Fruit fly (Drosophila melanogaster) whole organism, embryonic: ENCODE data around the gene Ppn.

Experiments used
- ATbp ChIP-seq: fragments of 200-800 bp; sonication (Bioruptor generic); optimal IDR thresholded peaks from 2 replicates; lab custom pipeline; 2017; ENCODE audit warnings: missing biosample characterization, mild to moderate bottlenecking, missing genetic modification characterization, missing genetic modification reagents
- Bdp1 ChIP-seq: fragments of 200-800 bp; sonication (Bioruptor generic); optimal IDR thresholded peaks from 3 replicates; lab custom pipeline; 2016; ENCODE audit warnings: missing biosample characterization, missing genetic modification characterization
- CG10209 ChIP-seq: fragments of 200-800 bp; sonication (Bioruptor generic); optimal IDR thresholded peaks from 3 replicates; lab custom pipeline; 2017; ENCODE audit warnings: missing biosample characterization, mild to moderate bottlenecking, missing genetic modification characterization, missing genetic modification reagents
- CG10267 ChIP-seq: fragments of 200-800 bp; sonication (Bioruptor generic); optimal IDR thresholded peaks from 2 replicates; lab custom pipeline; 2018; ENCODE audit warnings: missing biosample characterization, mild to moderate bottlenecking, missing genetic modification characterization, moderate library complexity
- CG12236 ChIP-seq: fragments of 200-800 bp; sonication (Bioruptor generic); optimal IDR thresholded peaks from 2 replicates; lab custom pipeline; 2016; ENCODE audit warnings: missing biosample characterization, missing genetic modification characterization
- CG15514 ChIP-seq: fragments of 200-800 bp; sonication (Bioruptor generic); optimal IDR thresholded peaks from 3 replicates; lab custom pipeline; 2017; ENCODE audit warnings: missing biosample characterization, missing genetic modification characterization, mild to moderate bottlenecking, moderate library complexity, missing genetic modification reagents
- CG17328 ChIP-seq: fragments of 200-800 bp; sonication (Bioruptor generic); IDR thresholded peaks from 2 replicates; pipeline ENCODE4 v1.3.6; 2022; ENCODE audit warnings: missing biosample characterization, missing genetic modification characterization
- CG18476 ChIP-seq: fragments of 200-800 bp; sonication (Bioruptor generic); optimal IDR thresholded peaks from 2 replicates; lab custom pipeline; 2016; ENCODE audit warnings: missing biosample characterization, mild to moderate bottlenecking, missing genetic modification characterization
- CG2120 ChIP-seq: fragments of 200-800 bp; sonication (Bioruptor generic); optimal IDR thresholded peaks from 3 replicates; lab custom pipeline; 2016; ENCODE audit warnings: missing biosample characterization, missing genetic modification characterization
- CG2875 ChIP-seq: fragments of 200-800 bp; sonication (Bioruptor generic); optimal IDR thresholded peaks from 2 replicates; lab custom pipeline; 2017; ENCODE audit warnings: missing biosample characterization, mild to moderate bottlenecking, missing genetic modification characterization, missing genetic modification reagents
- CG3065 ChIP-seq: fragments of 200-800 bp; sonication (Bioruptor generic); optimal IDR thresholded peaks from 2 replicates; lab custom pipeline; 2016; ENCODE audit warnings: missing biosample characterization, missing genetic modification characterization
- CG3281 ChIP-seq: fragments of 200-800 bp; sonication (Bioruptor generic); optimal IDR thresholded peaks from 3 replicates; lab custom pipeline; 2017; ENCODE audit warnings: missing biosample characterization, mild to moderate bottlenecking, missing genetic modification characterization
- CG34224 ChIP-seq: fragments of 200-800 bp; sonication (Bioruptor generic); IDR thresholded peaks from 3 replicates; pipeline ENCODE4 v1.3.6; 2022; ENCODE audit warnings: missing biosample characterization, missing genetic modification characterization; ENCODE audit not compliant: partially characterized antibody
- CG3847 ChIP-seq: fragments of 200-800 bp; sonication (Bioruptor generic); IDR thresholded peaks from 2 replicates; pipeline ENCODE4 v1.3.6; 2022; ENCODE audit warnings: missing biosample characterization, missing genetic modification characterization
- CG4617 ChIP-seq: fragments of 200-800 bp; sonication (Bioruptor generic); optimal IDR thresholded peaks from 3 replicates; lab custom pipeline; 2016; ENCODE audit warnings: missing biosample characterization, missing genetic modification characterization, borderline replicate concordance
- CG4820 ChIP-seq: fragments of 200-800 bp; sonication (Bioruptor generic); optimal IDR thresholded peaks from 3 replicates; lab custom pipeline; 2016; ENCODE audit warnings: missing biosample characterization, missing genetic modification characterization
- CG5245 ChIP-seq: fragments of 200-800 bp; sonication (Bioruptor generic); optimal IDR thresholded peaks from 3 replicates; lab custom pipeline; 2016; ENCODE audit warnings: missing biosample characterization, missing genetic modification characterization
- CG6689 ChIP-seq: fragments of 200-800 bp; sonication (Bioruptor generic); IDR thresholded peaks from 2 replicates; pipeline ENCODE4 v1.3.6; 2022; ENCODE audit warnings: missing biosample characterization, missing genetic modification characterization
- CG7745 ChIP-seq: fragments of 200-800 bp; sonication (Bioruptor generic); optimal IDR thresholded peaks from 2 replicates; lab custom pipeline; 2018; ENCODE audit warnings: missing biosample characterization, mild to moderate bottlenecking, missing genetic modification characterization, moderate library complexity
- CG8359 ChIP-seq: fragments of 200-800 bp; sonication (Bioruptor generic); optimal IDR thresholded peaks from 2 replicates; lab custom pipeline; 2017; ENCODE audit warnings: missing biosample characterization, mild to moderate bottlenecking, missing genetic modification characterization, borderline replicate concordance
- Chrac-16 ChIP-seq: fragments of 200-800 bp; sonication (Bioruptor generic); optimal IDR thresholded peaks from 3 replicates; lab custom pipeline; 2016; ENCODE audit warnings: missing biosample characterization, missing genetic modification characterization
- D ChIP-seq, 2 experiments: fragments of 200-800 bp in 1 of 2; fragments of >200 bp in 1 of 2; sonication (Bioruptor generic) in 1 of 2; optimal IDR thresholded peaks; 2 replicates in 1 of 2; 3 replicates in 1 of 2; lab custom pipeline; 2017; ENCODE audit warnings: mild to moderate bottlenecking in 1 of 2, missing biosample characterization in 1 of 2, missing genetic modification characterization in 1 of 2, missing genetic modification reagents in 1 of 2
- D19A ChIP-seq: fragments of 200-800 bp; optimal IDR thresholded peaks from 3 replicates; lab custom pipeline; 2019; ENCODE audit warnings: missing biosample characterization, mild to moderate bottlenecking, missing genetic modification characterization, moderate library complexity
- H15 ChIP-seq: fragments of 200-800 bp; sonication (Bioruptor generic); IDR thresholded peaks from 3 replicates; pipeline ENCODE4 v1.3.6; 2022; ENCODE audit warnings: missing biosample characterization, missing genetic modification characterization
- HLH4C ChIP-seq: fragments of 200-800 bp; sonication (Bioruptor generic); IDR thresholded peaks from 3 replicates; pipeline ENCODE4 v1.3.6; 2022; ENCODE audit warnings: missing biosample characterization, missing genetic modification characterization; ENCODE audit not compliant: partially characterized antibody
- Lpt ChIP-seq: fragments of >200 bp; optimal IDR thresholded peaks from 2 replicates; lab custom pipeline; 2018; ENCODE audit warnings: missing biosample characterization, missing genetic modification characterization
- Med ChIP-seq: fragments of 200-800 bp; sonication (Bioruptor generic); peaks from one replicate; lab custom pipeline; 2016; ENCODE audit warnings: missing biosample characterization, missing genetic modification characterization, mild to moderate bottlenecking, inconsistent platforms, moderate library complexity
- Neu2 ChIP-seq: fragments of 200-800 bp; sonication (Bioruptor generic); optimal IDR thresholded peaks from 3 replicates; lab custom pipeline; 2016; ENCODE audit warnings: missing biosample characterization, missing genetic modification characterization, borderline replicate concordance
- Poxn ChIP-seq: fragments of 200-800 bp; sonication (Bioruptor generic); IDR thresholded peaks from 2 replicates; pipeline ENCODE4 v1.3.6; 2022; ENCODE audit warnings: missing biosample characterization, missing genetic modification characterization
- Ravus ChIP-seq: fragments of 200-800 bp; sonication (Bioruptor generic); IDR thresholded peaks from 2 replicates; pipeline ENCODE4 v1.3.6; 2022; ENCODE audit warnings: missing biosample characterization, missing genetic modification characterization
- Rx ChIP-seq: fragments of 200-800 bp; sonication (Bioruptor generic); IDR thresholded peaks from 2 replicates; pipeline ENCODE4 v1.3.6; 2022; ENCODE audit warnings: missing biosample characterization, missing genetic modification characterization
- Sry-δ ChIP-seq: fragments of 200-800 bp; sonication (Bioruptor generic); optimal IDR thresholded peaks from 2 replicates; lab custom pipeline; 2016; ENCODE audit warnings: missing biosample characterization, missing genetic modification characterization
- aop ChIP-seq: fragments of 200-800 bp; sonication (Bioruptor generic); IDR thresholded peaks from 2 replicates; pipeline ENCODE4 v1.3.6; 2022; ENCODE audit warnings: missing biosample characterization, missing genetic modification characterization
- ato ChIP-seq: fragments of 200-800 bp; sonication (Bioruptor generic); IDR thresholded peaks from 2 replicates; pipeline ENCODE4 v1.3.6; 2022; ENCODE audit warnings: missing biosample characterization, missing genetic modification characterization; ENCODE audit not compliant: partially characterized antibody
- caup ChIP-seq: fragments of 200-800 bp; sonication (Bioruptor generic); optimal IDR thresholded peaks from 3 replicates; lab custom pipeline; 2017; ENCODE audit warnings: missing biosample characterization, mild to moderate bottlenecking, missing genetic modification characterization, moderate library complexity; ENCODE audit not compliant: severe bottlenecking
- ci ChIP-seq: fragments of 200-800 bp; sonication (Bioruptor generic); IDR thresholded peaks from 3 replicates; pipeline ENCODE4 v1.3.6; 2022; ENCODE audit warnings: missing biosample characterization, missing genetic modification characterization
- crol ChIP-seq: fragments of 200-800 bp; sonication (Bioruptor generic); IDR thresholded peaks from 2 replicates; pipeline ENCODE4 v1.3.6; 2022; ENCODE audit warnings: missing biosample characterization, missing genetic modification characterization
- ewg ChIP-seq: fragments of 200-800 bp; sonication (Bioruptor generic); optimal IDR thresholded peaks from 3 replicates; lab custom pipeline; 2017; ENCODE audit warnings: mild to moderate bottlenecking, missing biosample characterization, missing genetic modification reagents, missing genetic modification characterization
- fru ChIP-seq: fragments of >200 bp; optimal IDR thresholded peaks from 2 replicates; lab custom pipeline; 2017
- fu2 ChIP-seq: fragments of 200-800 bp; sonication (Bioruptor generic); optimal IDR thresholded peaks from 2 replicates; lab custom pipeline; 2016; ENCODE audit warnings: missing biosample characterization, missing genetic modification characterization
- gro ChIP-seq: fragments of 200-800 bp; sonication (Bioruptor generic); optimal IDR thresholded peaks from 2 replicates; lab custom pipeline; 2016; ENCODE audit warnings: missing biosample characterization, missing genetic modification characterization
- nerfin-1 ChIP-seq: fragments of 200-800 bp; sonication (Bioruptor generic); optimal IDR thresholded peaks from 3 replicates; lab custom pipeline; 2019; ENCODE audit warnings: missing biosample characterization, mild to moderate bottlenecking, missing genetic modification characterization, moderate library complexity
- pnt ChIP-seq: fragments of 200-800 bp; sonication (Bioruptor generic); optimal IDR thresholded peaks from 3 replicates; lab custom pipeline; 2016; ENCODE audit warnings: missing biosample characterization, missing genetic modification characterization
- repo ChIP-seq: fragments of 200-800 bp; sonication (Bioruptor generic); optimal IDR thresholded peaks from 2 replicates; lab custom pipeline; 2016; ENCODE audit warnings: missing biosample characterization, missing genetic modification characterization
- salm ChIP-seq: fragments of 200-800 bp; sonication (Bioruptor generic); optimal IDR thresholded peaks from 2 replicates; lab custom pipeline; 2018; ENCODE audit warnings: missing biosample characterization, mild to moderate bottlenecking, missing genetic modification characterization
- sens-2 ChIP-seq: fragments of 200-800 bp; sonication (Bioruptor generic); IDR thresholded peaks from 2 replicates; pipeline ENCODE4 v1.3.6; 2022; ENCODE audit warnings: missing biosample characterization, missing genetic modification characterization
- seq ChIP-seq: fragments of 200-800 bp; sonication (Bioruptor generic); IDR thresholded peaks from 2 replicates; pipeline ENCODE4 v1.3.6; 2022; ENCODE audit warnings: missing biosample characterization, missing genetic modification characterization
- trh ChIP-seq: fragments of 200-800 bp; sonication (Bioruptor generic); optimal IDR thresholded peaks from 2 replicates; lab custom pipeline; 2016; ENCODE audit warnings: missing biosample characterization, missing genetic modification characterization
- zfh1 ChIP-seq: fragments of 200-800 bp; sonication (Bioruptor generic); IDR thresholded peaks from 3 replicates; pipeline ENCODE4 v1.3.6; 2022; ENCODE audit warnings: missing biosample characterization, missing genetic modification characterization

Ppn gene

DNA sequence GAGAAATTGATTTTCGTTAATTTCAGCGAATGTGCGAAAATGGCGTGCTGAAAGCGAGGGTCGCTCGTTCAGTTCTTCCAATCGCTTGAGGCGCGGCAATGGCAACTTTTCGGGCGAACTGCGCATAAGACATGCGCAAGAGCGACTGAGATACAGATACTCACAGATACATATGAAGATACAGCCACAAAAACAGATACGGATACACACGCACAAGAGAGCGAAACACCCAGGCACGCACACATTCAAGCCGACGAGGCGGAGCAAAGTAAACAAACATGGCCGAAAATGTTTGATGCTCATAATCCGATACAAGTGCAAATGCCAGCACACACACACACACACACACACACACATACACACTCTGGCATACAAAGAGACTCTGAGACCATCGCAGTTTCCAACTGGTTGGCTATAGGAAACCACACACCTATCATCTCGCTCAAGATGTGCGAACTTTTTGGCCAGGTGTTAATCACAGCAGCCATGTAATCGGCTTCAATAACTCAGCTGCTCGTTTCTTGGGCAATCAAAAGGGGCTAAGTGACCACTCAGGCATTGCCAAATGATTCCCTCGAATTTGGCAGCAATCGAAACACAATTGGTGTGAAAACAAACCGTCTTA lies 7.1 kb upstream of the Ppn start (continued):
- TF ChIP-seq D19A (no peak), sens-2 (no peak), CG2875 (GFP tag; lab: Kevin White, UChicago) (no peak), D (optimal IDR thresholded peaks at IDR 0.05; lab: Kevin White, UChicago) (peak; percentile 88), D (GFP tag; optimal IDR thresholded peaks at IDR 0.05; lab: Kevin White, UChicago) (no peak), aop (GFP tag; lab: Robert Waterston, UW) (no peak), CG3847 (GFP tag; lab: Robert Waterston, UW) (no peak), Rx (GFP tag; lab: Robert Waterston, UW) (no peak), ato (GFP tag; lab: Robert Waterston, UW) (no peak), Lpt (GFP tag; lab: Kevin White, UChicago) (no peak), CG8359 (GFP tag; lab: Kevin White, UChicago) (no peak), fru (lab: Kevin White, UChicago) (no peak), CG17328 (GFP tag; lab: Robert Waterston, UW) (0 out of 2 replicates have a peak, but pooled peaks have one; percentile 19), CG3065 (no peak), CG10267 (tag; lab: Kevin White, UChicago) (no peak), CG4617 (no peak), HLH4C (GFP tag; lab: Robert Waterston, UW) (no peak), gro (GFP tag; lab: Kevin White, UChicago) (peak; percentile 21), CG34224 (GFP tag; lab: Robert Waterston, UW) (no peak), seq (peak; percentile 47; the same call in 1 of the 2 replicates), H15 (GFP tag; lab: Robert Waterston, UW) (no peak), CG4820 (no peak), ewg (GFP tag; lab: Kevin White, UChicago) (peak; percentile 95), CG10209 (GFP tag; lab: Kevin White, UChicago) (no peak), CG12236 (GFP tag; lab: Kevin White, UChicago) (no peak)

dm6 chr3R:28545663-28546062 lies 5.5 kb upstream of the Ppn start:
- TF ChIP-seq zfh1: 0 out of 3 replicates have a peak, but pooled peaks have one; percentile 31
- no peak for TF ChIP-seq Sry-δ (GFP tag; lab: Kevin White, UChicago)
- no peak for TF ChIP-seq trh (GFP tag; lab: Kevin White, UChicago)
- no peak for TF ChIP-seq CG2120 (GFP tag; lab: Kevin White, UChicago)
- no peak for TF ChIP-seq pnt (GFP tag; lab: Kevin White, UChicago)
- TF ChIP-seq Med (GFP tag; lab: Kevin White, UChicago): peak; percentile 66
- TF ChIP-seq Chrac-16: no peak
- no peak for TF ChIP-seq CG3281 (GFP tag; lab: Kevin White, UChicago)
- TF ChIP-seq repo: no peak
- TF ChIP-seq Ravus (GFP tag; lab: Robert Waterston, UW): no peak
- TF ChIP-seq CG6689 (GFP tag; lab: Robert Waterston, UW): 0 out of 2 replicates have a peak, but pooled peaks have one; percentile 10
- TF ChIP-seq Lpt (GFP tag; lab: Kevin White, UChicago): no peak
- no peak for TF ChIP-seq fu2 (GFP tag; lab: Kevin White, UChicago)
- no peak for TF ChIP-seq caup (GFP tag; lab: Kevin White, UChicago)
- no peak for TF ChIP-seq nerfin-1 (tag; lab: Kevin White, UChicago)
- TF ChIP-seq Poxn (GFP tag; lab: Robert Waterston, UW): no peak
- TF ChIP-seq CG3065: no peak
- peak; percentile 14 for TF ChIP-seq CG2875 (GFP tag; lab: Kevin White, UChicago)
- TF ChIP-seq Bdp1 (GFP tag; lab: Kevin White, UChicago): no peak
- no peak for TF ChIP-seq crol
- TF ChIP-seq CG5245 (GFP tag; lab: Kevin White, UChicago): no peak
- no peak for TF ChIP-seq Neu2 (GFP tag; lab: Kevin White, UChicago)
- TF ChIP-seq ci: 0 out of 3 replicates have a peak, but pooled peaks have one; percentile 28
- TF ChIP-seq ATbp (GFP tag; lab: Kevin White, UChicago): peak; percentile 14
- no peak for TF ChIP-seq CG18476 (GFP tag; lab: Kevin White, UChicago)
- TF ChIP-seq CG7745 (tag; lab: Kevin White, UChicago): no peak
- no peak for TF ChIP-seq salm (tag; lab: Kevin White, UChicago)
- no peak for TF ChIP-seq CG15514 (GFP tag; lab: Kevin White, UChicago)
